Worm (Caenorhabditis elegans): ENCODE results near the gene F42A10.9.

F42A10.9 gene

ce11 chrIII:6216833-6217466 is 52.6 kb downstream of the F42A10.9 start, which contains the start of gene hot-4:
Gene hot-4, plus strand, starts transcription at chrIII:6217416.
- peak; percentile 19 for TF ChIP-seq dpl-1 (GFP tag; optimal IDR thresholded peaks at IDR 0.05)
- peak; percentile 31; the same call in 1 of the 2 replicates for TF ChIP-seq madf-8 (GFP tag; conservative IDR thresholded peaks at IDR 0.05)
- peak; percentile 18; the same call in 1 of the 2 replicates for TF ChIP-seq F33H1.4 (GFP tag; IDR thresholded peaks at IDR 0.05)
- TF ChIP-seq dpff-1 (tag; optimal IDR thresholded peaks at IDR 0.05), result no peak
- TF ChIP-seq efl-1 (GFP tag; optimal IDR thresholded peaks at IDR 0.05), result peak; percentile 66
- TF ChIP-seq T26A5.8 (tag; optimal IDR thresholded peaks at IDR 0.05), result no peak
- TF ChIP-seq Y53F4B.3 (GFP tag; IDR thresholded peaks at IDR 0.05), result no peak
- TF ChIP-seq madf-6 (GFP tag; IDR thresholded peaks at IDR 0.05), result peak; percentile 84

Measured in whole organism, young adult.